Fruit fly (Drosophila melanogaster) whole organism, embryonic: ENCODE results near the gene Jarid2.
A peak's percentile ranks its signal among the peaks of the same experiment; 100 is the strongest.

ENCODE experiments used
- B-H2 ChIP-seq: fragments of 200-800 bp; sonication (Bioruptor generic); optimal IDR thresholded peaks from 2 replicates; lab custom pipeline; 2018; ENCODE audit warnings: missing biosample characterization, mild to moderate bottlenecking, missing genetic modification characterization
- BEAF-32 ChIP-seq: fragments of 200-800 bp; sonication (Bioruptor generic); optimal IDR thresholded peaks from 3 replicates; lab custom pipeline; 2017; ENCODE audit warnings: missing biosample characterization, missing genetic modification characterization, mild to moderate bottlenecking, moderate library complexity, missing genetic modification reagents
- CG10209 ChIP-seq: fragments of 200-800 bp; sonication (Bioruptor generic); optimal IDR thresholded peaks from 3 replicates; lab custom pipeline; 2017; ENCODE audit warnings: missing biosample characterization, mild to moderate bottlenecking, missing genetic modification characterization, missing genetic modification reagents
- CG12155 ChIP-seq: fragments of 200-800 bp; sonication (Bioruptor generic); optimal IDR thresholded peaks from 3 replicates; lab custom pipeline; 2016; ENCODE audit warnings: missing biosample characterization, missing genetic modification characterization
- CG12391 ChIP-seq: fragments of 200-800 bp; sonication (Bioruptor generic); optimal IDR thresholded peaks from 3 replicates; lab custom pipeline; 2018; ENCODE audit warnings: missing biosample characterization, mild to moderate bottlenecking, missing genetic modification characterization, moderate library complexity
- CG15696 ChIP-seq: fragments of 200-800 bp; sonication (Bioruptor generic); optimal IDR thresholded peaks from 2 replicates; lab custom pipeline; 2019; ENCODE audit warnings: missing biosample characterization, mild to moderate bottlenecking, missing genetic modification characterization, moderate library complexity
- CG16813 ChIP-seq: fragments of 200-800 bp; sonication (Bioruptor generic); IDR thresholded peaks from 3 replicates; pipeline ENCODE4 v1.3.6; 2022; ENCODE audit warnings: missing biosample characterization, missing genetic modification characterization; ENCODE audit not compliant: partially characterized antibody
- CG16815 ChIP-seq: fragments of 200-800 bp; sonication (Bioruptor generic); optimal IDR thresholded peaks from 3 replicates; lab custom pipeline; 2017; ENCODE audit warnings: missing biosample characterization, mild to moderate bottlenecking, missing genetic modification characterization
- CG1792 ChIP-seq: fragments of 200-800 bp; sonication (Bioruptor generic); optimal IDR thresholded peaks from 2 replicates; lab custom pipeline; 2016; ENCODE audit warnings: missing biosample characterization, missing genetic modification characterization
- CG18619 ChIP-seq: fragments of 200-800 bp; sonication (Bioruptor generic); optimal IDR thresholded peaks from 3 replicates; lab custom pipeline; 2017; ENCODE audit warnings: missing biosample characterization, mild to moderate bottlenecking, missing genetic modification characterization
- CG18764 ChIP-seq: fragments of 200-800 bp; sonication (Bioruptor generic); optimal IDR thresholded peaks from 3 replicates; lab custom pipeline; 2016; ENCODE audit warnings: missing biosample characterization, missing genetic modification characterization
- CG4328 ChIP-seq: fragments of 200-800 bp; sonication (Bioruptor generic); optimal IDR thresholded peaks from 3 replicates; lab custom pipeline; 2017; ENCODE audit warnings: missing biosample characterization, missing genetic modification reagents, missing genetic modification characterization
- CG4404 ChIP-seq: fragments of 200-800 bp; sonication (Bioruptor generic); IDR thresholded peaks from 2 replicates; pipeline ENCODE4 v1.3.6; 2022; ENCODE audit warnings: missing biosample characterization, missing genetic modification characterization
- CG4707 ChIP-seq: fragments of 200-800 bp; sonication (Bioruptor generic); optimal IDR thresholded peaks from 2 replicates; lab custom pipeline; 2018; ENCODE audit warnings: missing biosample characterization, mild to moderate bottlenecking, missing genetic modification characterization, moderate library complexity
- CG9797 ChIP-seq: fragments of 200-800 bp; sonication (Bioruptor generic); optimal IDR thresholded peaks from 3 replicates; lab custom pipeline; 2018; ENCODE audit warnings: missing biosample characterization, mild to moderate bottlenecking, missing genetic modification characterization
- CG9817 ChIP-seq: fragments of 200-800 bp; sonication (Bioruptor generic); optimal IDR thresholded peaks from 2 replicates; lab custom pipeline; 2018; ENCODE audit warnings: missing biosample characterization, mild to moderate bottlenecking, missing genetic modification characterization, moderate library complexity
- CHES-1-like ChIP-seq: fragments of 200-800 bp; sonication (Bioruptor generic); optimal IDR thresholded peaks from 2 replicates; lab custom pipeline; 2016; ENCODE audit warnings: missing biosample characterization, missing genetic modification characterization
- CoRest ChIP-seq: fragments of 200-800 bp; sonication (Bioruptor generic); optimal IDR thresholded peaks from 3 replicates; lab custom pipeline; 2018; ENCODE audit warnings: missing biosample characterization, mild to moderate bottlenecking, missing genetic modification characterization, moderate library complexity
- Dll ChIP-seq: fragments of 200-800 bp; sonication (Bioruptor generic); IDR thresholded peaks from 4 replicates; pipeline ENCODE4 v1.3.6; 2022; ENCODE audit warnings: missing biosample characterization, missing genetic modification characterization; ENCODE audit not compliant: partially characterized antibody
- Fer1 ChIP-seq: fragments of 200-800 bp; sonication (Bioruptor generic); optimal IDR thresholded peaks from 2 replicates; lab custom pipeline; 2017; ENCODE audit warnings: missing biosample characterization, mild to moderate bottlenecking, missing genetic modification characterization
- Fer3 ChIP-seq: fragments of 200-800 bp; sonication (Bioruptor generic); optimal IDR thresholded peaks from 2 replicates; lab custom pipeline; 2018; ENCODE audit warnings: missing biosample characterization, mild to moderate bottlenecking, missing genetic modification characterization, moderate library complexity
- Gsc ChIP-seq: fragments of 200-800 bp; sonication (Bioruptor generic); IDR thresholded peaks from 2 replicates; pipeline ENCODE4 v1.3.6; 2022; ENCODE audit warnings: missing biosample characterization, missing genetic modification characterization
- Hmr ChIP-seq: fragments of 200-800 bp; sonication (Bioruptor generic); optimal IDR thresholded peaks from 3 replicates; lab custom pipeline; 2017; ENCODE audit warnings: mild to moderate bottlenecking, missing biosample characterization, missing genetic modification reagents, missing genetic modification characterization
- Kr ChIP-seq: fragments of 200-800 bp; sonication (Bioruptor generic); optimal IDR thresholded peaks from 2 replicates; lab custom pipeline; 2017; ENCODE audit warnings: missing biosample characterization, mild to moderate bottlenecking, missing genetic modification characterization
- Mrtf ChIP-seq: fragments of 200-800 bp; sonication (Bioruptor generic); IDR thresholded peaks from 3 replicates; pipeline ENCODE4 v1.3.6; 2022; ENCODE audit warnings: missing biosample characterization, missing genetic modification characterization
- Oaz ChIP-seq: fragments of 200-800 bp; sonication (Bioruptor generic); IDR thresholded peaks from 2 replicates; pipeline ENCODE4 v1.3.6; 2022; ENCODE audit warnings: missing biosample characterization, missing genetic modification characterization
- Sin3A ChIP-seq: fragments of >200 bp; optimal IDR thresholded peaks from 2 replicates; lab custom pipeline; 2018
- Sox100B ChIP-seq: fragments of 200-800 bp; sonication (Bioruptor generic); optimal IDR thresholded peaks from 3 replicates; lab custom pipeline; 2018; ENCODE audit warnings: missing biosample characterization, mild to moderate bottlenecking, missing genetic modification characterization
- Ssrp ChIP-seq: fragments of 200-800 bp; sonication (Bioruptor generic); optimal IDR thresholded peaks from 2 replicates; lab custom pipeline; 2018; ENCODE audit warnings: missing biosample characterization, mild to moderate bottlenecking, missing genetic modification characterization, moderate library complexity
- Stat92E ChIP-seq, 3 experiments: fragments of >200 bp in 2 of 3; fragments of 200-800 bp in 1 of 3; sonication (Bioruptor generic) in 1 of 3; optimal IDR thresholded peaks; 2 replicates each; lab custom pipeline; 2017 to 2019; ENCODE audit warnings: missing biosample characterization in 3 of 3, missing genetic modification characterization in 3 of 3, mild to moderate bottlenecking in 1 of 3, moderate library complexity in 1 of 3
- YL-1 ChIP-seq: fragments of 200-800 bp; sonication (Bioruptor generic); optimal IDR thresholded peaks from 3 replicates; lab custom pipeline; 2017; ENCODE audit warnings: missing biosample characterization, mild to moderate bottlenecking, missing genetic modification characterization
- ab ChIP-seq: fragments of 200-800 bp; sonication (Bioruptor generic); optimal IDR thresholded peaks from 2 replicates; lab custom pipeline; 2016; ENCODE audit warnings: missing biosample characterization, missing genetic modification characterization
- aop ChIP-seq: fragments of 200-800 bp; sonication (Bioruptor generic); IDR thresholded peaks from 2 replicates; pipeline ENCODE4 v1.3.6; 2022; ENCODE audit warnings: missing biosample characterization, missing genetic modification characterization
- bsh ChIP-seq, 2 experiments: fragments of 200-800 bp; sonication (Bioruptor generic); optimal IDR thresholded peaks; 2 replicates each; lab custom pipeline; 2017 to 2018; ENCODE audit warnings: mild to moderate bottlenecking in 2 of 2, missing biosample characterization in 2 of 2, missing genetic modification characterization in 2 of 2, moderate library complexity in 1 of 2
- dan ChIP-seq: fragments of 200-800 bp; sonication (Bioruptor generic); IDR thresholded peaks from 2 replicates; pipeline ENCODE4 v1.3.6; 2022; ENCODE audit warnings: missing biosample characterization, missing genetic modification characterization
- dmrt99B ChIP-seq: fragments of 200-800 bp; sonication (Bioruptor generic); optimal IDR thresholded peaks from 2 replicates; lab custom pipeline; 2018; ENCODE audit warnings: missing biosample characterization, mild to moderate bottlenecking, missing genetic modification characterization, moderate library complexity
- eyg ChIP-seq: fragments of 200-800 bp; sonication (Bioruptor generic); optimal IDR thresholded peaks from 3 replicates; lab custom pipeline; 2016; ENCODE audit warnings: missing biosample characterization, missing genetic modification characterization
- gsb ChIP-seq: fragments of 200-800 bp; sonication (Bioruptor generic); IDR thresholded peaks from 2 replicates; pipeline ENCODE4 v1.3.6; 2022; ENCODE audit warnings: missing biosample characterization, missing genetic modification characterization
- h ChIP-seq: fragments of >200 bp; optimal IDR thresholded peaks from 2 replicates; lab custom pipeline; 2017
- hkb ChIP-seq, 2 experiments: fragments of 200-800 bp in 1 of 2; fragments of >200 bp in 1 of 2; sonication (Bioruptor generic) in 1 of 2; IDR thresholded peaks in 1 of 2; optimal IDR thresholded peaks in 1 of 2; 2 replicates each; pipeline versions ENCODE4 v1.3.6 to Lab custom; 2017 to 2022; ENCODE audit warnings: missing biosample characterization in 1 of 2, missing genetic modification characterization in 1 of 2
- kah ChIP-seq: fragments of 200-800 bp; sonication (Bioruptor generic); optimal IDR thresholded peaks from 2 replicates; lab custom pipeline; 2018; ENCODE audit warnings: missing biosample characterization, mild to moderate bottlenecking, missing genetic modification characterization
- kni ChIP-seq: fragments of 200-800 bp; sonication (Bioruptor generic); optimal IDR thresholded peaks from 3 replicates; lab custom pipeline; 2017; ENCODE audit warnings: mild to moderate bottlenecking, missing biosample characterization, missing genetic modification reagents, missing genetic modification characterization
- nmo ChIP-seq: fragments of 200-800 bp; sonication (Bioruptor generic); optimal IDR thresholded peaks from 2 replicates; lab custom pipeline; 2018; ENCODE audit warnings: missing biosample characterization, mild to moderate bottlenecking, missing genetic modification characterization, moderate library complexity
- pita ChIP-seq: fragments of 200-800 bp; sonication (Bioruptor generic); optimal IDR thresholded peaks from 2 replicates; lab custom pipeline; 2017; ENCODE audit warnings: missing biosample characterization, mild to moderate bottlenecking, missing genetic modification characterization
- pnt ChIP-seq: fragments of 200-800 bp; sonication (Bioruptor generic); optimal IDR thresholded peaks from 3 replicates; lab custom pipeline; 2016; ENCODE audit warnings: missing biosample characterization, missing genetic modification characterization
- shn ChIP-seq: fragments of 200-800 bp; sonication (Bioruptor generic); optimal IDR thresholded peaks from 3 replicates; lab custom pipeline; 2016; ENCODE audit warnings: missing biosample characterization, missing genetic modification characterization
- sim ChIP-seq: fragments of 200-800 bp; sonication (Bioruptor generic); IDR thresholded peaks from 2 replicates; pipeline ENCODE4 v1.3.6; 2022; ENCODE audit warnings: missing biosample characterization, missing genetic modification characterization
- unpg ChIP-seq: fragments of 200-800 bp; sonication (Bioruptor generic); optimal IDR thresholded peaks from 3 replicates; lab custom pipeline; 2018; ENCODE audit warnings: missing biosample characterization, mild to moderate bottlenecking, missing genetic modification characterization, moderate library complexity
- zen2 ChIP-seq: fragments of 200-800 bp; sonication (Bioruptor generic); IDR thresholded peaks from 3 replicates; pipeline ENCODE4 v1.3.6; 2022; ENCODE audit warnings: missing biosample characterization, missing genetic modification characterization; ENCODE audit not compliant: partially characterized antibody

Gene Jarid2

DNA sequence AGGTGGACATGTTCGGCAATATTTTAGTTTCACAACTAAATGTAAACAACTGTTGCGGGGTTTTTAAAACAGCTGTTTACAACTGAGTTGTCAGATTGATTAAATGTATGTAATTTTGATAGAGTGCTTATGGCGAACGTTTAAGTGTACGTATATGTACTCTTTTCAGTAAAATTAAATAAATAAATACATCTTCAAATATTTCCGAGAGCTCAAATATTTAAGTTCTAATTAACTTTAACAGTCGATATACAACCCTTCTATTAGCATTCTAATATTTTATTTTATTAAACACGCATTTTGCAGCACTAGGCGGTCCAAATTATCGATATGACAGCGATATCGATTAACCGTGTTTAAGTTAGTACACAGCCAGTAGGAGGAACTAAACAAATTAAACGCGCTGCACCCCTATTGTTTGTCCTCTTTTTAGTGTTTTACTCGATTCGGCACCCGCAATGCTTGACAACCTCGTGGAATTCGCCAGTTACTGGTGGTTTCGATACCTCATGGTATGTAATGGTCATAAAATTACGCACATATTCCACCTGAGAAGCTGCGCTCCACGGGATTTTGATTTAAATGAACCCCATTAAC is 25.2 kb upstream of the Jarid2 start, which contains the start of the genes CG3448 and ghi (continued):
- TF ChIP-seq Ssrp (tag; lab: Kevin White, UChicago) (no peak), CoRest (tag; lab: Kevin White, UChicago) (peak; percentile 54), CG1792 (no peak), CG4707 (GFP tag; lab: Kevin White, UChicago) (no peak), unpg (GFP tag; lab: Kevin White, UChicago) (peak; percentile 62), dmrt99B (tag; lab: Kevin White, UChicago) (peak; percentile 69), Sox100B (peak; percentile 65), sim (GFP tag; lab: Robert Waterston, UW) (no peak), CG16815 (GFP tag; lab: Kevin White, UChicago) (no peak), hkb (optimal IDR thresholded peaks at IDR 0.05; lab: Kevin White, UChicago) (no peak), hkb (GFP tag; IDR thresholded peaks at IDR 0.05; lab: Robert Waterston, UW) (peak; percentile 58), dan (GFP tag; lab: Robert Waterston, UW) (no peak), Dll (peak; percentile 77), nmo (peak; percentile 55), Stat92E (GFP tag; optimal IDR thresholded peaks at IDR 0.05; lab: Kevin White, UChicago) (peak in 1 of 3 experiments; percentile 39), YL-1 (GFP tag; lab: Kevin White, UChicago) (peak; percentile 63), CG12155 (GFP tag; lab: Kevin White, UChicago) (peak; percentile 57), Fer1 (peak; percentile 82), pnt (GFP tag; lab: Kevin White, UChicago) (peak; percentile 29), Gsc (GFP tag; lab: Robert Waterston, UW) (no peak), Sin3A (lab: Kevin White, UChicago) (no peak), eyg (GFP tag; lab: Kevin White, UChicago) (no peak), Mrtf (no peak), ab (GFP tag; lab: Kevin White, UChicago) (no peak), bsh (GFP tag; optimal IDR thresholded peaks at IDR 0.05; lab: Kevin White, UChicago) (peak in 1 of 2 experiments; percentile 40), CG10209 (GFP tag; lab: Kevin White, UChicago) (no peak), CG16813 (peak; percentile 72), Hmr (peak; percentile 70), gsb (GFP tag; lab: Robert Waterston, UW) (no peak), Kr (GFP tag; lab: Kevin White, UChicago) (peak; percentile 91), CG18619 (GFP tag; lab: Kevin White, UChicago) (peak; percentile 1), Fer3 (tag; lab: Kevin White, UChicago) (peak; percentile 68), aop (GFP tag; lab: Robert Waterston, UW) (no peak), zen2 (no peak; the same call in 2 of the 3 replicates), CG18764 (GFP tag; lab: Kevin White, UChicago) (peak; percentile 61), pita (GFP tag; lab: Kevin White, UChicago) (no peak), kni (GFP tag; lab: Kevin White, UChicago) (peak; percentile 75), h (lab: Kevin White, UChicago) (no peak), CG4328 (GFP tag; lab: Kevin White, UChicago) (peak; percentile 62), shn (GFP tag; lab: Kevin White, UChicago) (no peak), CG12391 (peak; percentile 57), CHES-1-like (GFP tag; lab: Kevin White, UChicago) (peak; percentile 28), CG15696 (tag; lab: Kevin White, UChicago) (peak; percentile 74), Oaz (GFP tag; lab: Robert Waterston, UW) (no peak), CG9817 (tag; lab: Kevin White, UChicago) (peak; percentile 73), CG9797 (peak; percentile 14), B-H2 (GFP tag; lab: Kevin White, UChicago) (peak; percentile 45), kah (GFP tag; lab: Kevin White, UChicago) (peak; percentile 32), CG4404 (peak; percentile 49; the same call in 1 of the 2 replicates), BEAF-32 (GFP tag; lab: Kevin White, UChicago) (peak; percentile 72)
